Worm (Caenorhabditis elegans) whole organism, young adult: ENCODE data around the gene nlp-20.

Experiments used
- F37B4.10 ChIP-seq: fragments of 200-800 bp; sonication (Bioruptor generic); IDR thresholded peaks from 2 replicates; pipeline ENCODE4 v1.3.6; 2022; ENCODE audit warnings: missing genetic modification characterization, missing compliant biosample characterization
- attf-3 ChIP-seq: fragments of 200-800 bp; sonication (Bioruptor generic); conservative IDR thresholded peaks from 2 replicates; pipeline ENCODE4 v1.3.6; 2022; ENCODE audit warnings: missing genetic modification reagents, missing genetic modification characterization, missing compliant biosample characterization
- ceh-91 ChIP-seq: fragments of 200-800 bp; sonication (Bioruptor generic); IDR thresholded peaks from 2 replicates; pipeline ENCODE4 v1.3.6; 2022; ENCODE audit warnings: missing genetic modification reagents, missing genetic modification characterization, missing compliant biosample characterization

ce11 chrIV:7620450-7620849, 22.4 kb downstream of the nlp-20 start:
- TF ChIP-seq ceh-91 (GFP tag; lab: Robert Waterston, UW) (no peak), F37B4.10 (GFP tag; lab: Robert Waterston, UW) (no peak), attf-3 (no peak)
